Fruit fly (Drosophila melanogaster) whole organism, embryonic: ENCODE data around the gene Tsen34.

Source experiments
- Ada2b ChIP-seq: fragments of 200-800 bp; sonication (Bioruptor generic); IDR thresholded peaks from 2 replicates; pipeline ENCODE4 v1.3.6; 2022; ENCODE audit warnings: missing biosample characterization, missing genetic modification characterization
- Antp ChIP-seq: fragments of 200-800 bp; sonication (Bioruptor generic); optimal IDR thresholded peaks from 3 replicates; lab custom pipeline; 2016; ENCODE audit warnings: missing biosample characterization, missing genetic modification characterization
- Awh ChIP-seq: fragments of 200-800 bp; sonication (Bioruptor generic); IDR thresholded peaks from 2 replicates; pipeline ENCODE4, ENCODE4 v1.3.6; 2022; ENCODE audit warnings: missing biosample characterization, missing genetic modification characterization
- Bdp1 ChIP-seq: fragments of 200-800 bp; sonication (Bioruptor generic); optimal IDR thresholded peaks from 3 replicates; lab custom pipeline; 2016; ENCODE audit warnings: missing biosample characterization, missing genetic modification characterization
- CG10462 ChIP-seq: fragments of 200-800 bp; sonication (Bioruptor generic); optimal IDR thresholded peaks from 2 replicates; lab custom pipeline; 2016; ENCODE audit warnings: missing biosample characterization, missing genetic modification characterization
- CG11504 ChIP-seq: fragments of 200-800 bp; sonication (Bioruptor generic); optimal IDR thresholded peaks from 3 replicates; lab custom pipeline; 2019; ENCODE audit warnings: missing biosample characterization, mild to moderate bottlenecking, missing genetic modification characterization, moderate library complexity
- CG11723 ChIP-seq: fragments of 200-800 bp; sonication (Bioruptor generic); optimal IDR thresholded peaks from 2 replicates; lab custom pipeline; 2017; ENCODE audit warnings: missing biosample characterization, mild to moderate bottlenecking, missing genetic modification characterization
- CG12071 ChIP-seq: fragments of 200-800 bp; sonication (Bioruptor generic); optimal IDR thresholded peaks from 3 replicates; lab custom pipeline; 2018; ENCODE audit warnings: missing biosample characterization, mild to moderate bottlenecking, missing genetic modification characterization
- CG12104 ChIP-seq: fragments of 200-800 bp; sonication (Bioruptor generic); optimal IDR thresholded peaks from 3 replicates; lab custom pipeline; 2016; ENCODE audit warnings: missing biosample characterization, missing genetic modification characterization
- CG16815 ChIP-seq: fragments of 200-800 bp; sonication (Bioruptor generic); optimal IDR thresholded peaks from 3 replicates; lab custom pipeline; 2017; ENCODE audit warnings: missing biosample characterization, mild to moderate bottlenecking, missing genetic modification characterization
- CG1832 ChIP-seq: fragments of 200-800 bp; sonication (Bioruptor generic); optimal IDR thresholded peaks from 2 replicates; lab custom pipeline; 2017; ENCODE audit warnings: missing biosample characterization, mild to moderate bottlenecking, missing genetic modification characterization, inconsistent platforms
- CG2678 ChIP-seq: fragments of 200-800 bp; sonication (Bioruptor generic); optimal IDR thresholded peaks from 3 replicates; lab custom pipeline; 2019; ENCODE audit warnings: missing biosample characterization, mild to moderate bottlenecking, missing genetic modification characterization, moderate library complexity
- CG2889 ChIP-seq: fragments of 200-800 bp; sonication (Bioruptor generic); IDR thresholded peaks from 3 replicates; pipeline ENCODE4 v1.3.6; 2022; ENCODE audit warnings: missing biosample characterization, missing genetic modification characterization
- CG3065 ChIP-seq: fragments of 200-800 bp; sonication (Bioruptor generic); optimal IDR thresholded peaks from 2 replicates; lab custom pipeline; 2016; ENCODE audit warnings: missing biosample characterization, missing genetic modification characterization
- CG31224 ChIP-seq: fragments of 200-800 bp; sonication (Bioruptor generic); IDR thresholded peaks from 2 replicates; pipeline ENCODE4 v1.3.6; 2022; ENCODE audit warnings: missing biosample characterization, missing genetic modification characterization
- CG33213 ChIP-seq: fragments of 200-800 bp; sonication (Bioruptor generic); optimal IDR thresholded peaks from 3 replicates; lab custom pipeline; 2016; ENCODE audit warnings: missing biosample characterization, missing genetic modification characterization
- CG43689 ChIP-seq: fragments of 200-800 bp; sonication (Bioruptor generic); IDR thresholded peaks from 2 replicates; pipeline ENCODE4 v1.3.6; 2022; ENCODE audit warnings: missing biosample characterization, missing genetic modification characterization
- CG4730 ChIP-seq: fragments of 200-800 bp; sonication (Bioruptor generic); IDR thresholded peaks from 2 replicates; pipeline ENCODE4 v1.3.6; 2022; ENCODE audit warnings: missing biosample characterization, missing genetic modification characterization
- CG6175 ChIP-seq: fragments of 200-800 bp; sonication (Bioruptor generic); IDR thresholded peaks from 3 replicates; pipeline ENCODE4 v1.3.6; 2022; ENCODE audit warnings: missing biosample characterization, missing genetic modification characterization
- CG8290 ChIP-seq, 3 experiments: fragments of 200-800 bp; sonication (Bioruptor generic); optimal IDR thresholded peaks; 2 replicates each; lab custom pipeline; 2016 to 2019; ENCODE audit warnings: missing biosample characterization in 3 of 3, missing genetic modification characterization in 3 of 3, mild to moderate bottlenecking in 2 of 3, moderate library complexity in 1 of 3
- CG8944 ChIP-seq: fragments of 200-800 bp; sonication (Bioruptor generic); optimal IDR thresholded peaks from 3 replicates; lab custom pipeline; 2016; ENCODE audit warnings: missing biosample characterization, missing genetic modification characterization
- CG9797 ChIP-seq: fragments of 200-800 bp; sonication (Bioruptor generic); optimal IDR thresholded peaks from 3 replicates; lab custom pipeline; 2018; ENCODE audit warnings: missing biosample characterization, mild to moderate bottlenecking, missing genetic modification characterization
- CHES-1-like ChIP-seq: fragments of 200-800 bp; sonication (Bioruptor generic); optimal IDR thresholded peaks from 2 replicates; lab custom pipeline; 2016; ENCODE audit warnings: missing biosample characterization, missing genetic modification characterization
- Camta ChIP-seq: fragments of 200-800 bp; sonication (Bioruptor generic); optimal IDR thresholded peaks from 2 replicates; lab custom pipeline; 2016; ENCODE audit warnings: missing biosample characterization, missing genetic modification characterization
- Deaf1 ChIP-seq: fragments of 200-800 bp; optimal IDR thresholded peaks from 3 replicates; lab custom pipeline; 2019; ENCODE audit warnings: missing biosample characterization, mild to moderate bottlenecking, missing genetic modification characterization, moderate library complexity
- Dip2 ChIP-seq: fragments of 200-800 bp; sonication (Bioruptor generic); IDR thresholded peaks from 2 replicates; pipeline ENCODE4 v1.3.6; 2022; ENCODE audit warnings: missing biosample characterization, missing genetic modification characterization
- Hand ChIP-seq: fragments of 200-800 bp; sonication (Bioruptor generic); optimal IDR thresholded peaks from 2 replicates; lab custom pipeline; 2017; ENCODE audit warnings: mild to moderate bottlenecking, missing biosample characterization, missing genetic modification reagents, missing genetic modification characterization
- Hey ChIP-seq: fragments of 200-800 bp; sonication (Bioruptor generic); optimal IDR thresholded peaks from 3 replicates; lab custom pipeline; 2018; ENCODE audit warnings: missing biosample characterization, mild to moderate bottlenecking, missing genetic modification characterization
- Kr ChIP-seq: fragments of 200-800 bp; sonication (Bioruptor generic); optimal IDR thresholded peaks from 2 replicates; lab custom pipeline; 2017; ENCODE audit warnings: missing biosample characterization, mild to moderate bottlenecking, missing genetic modification characterization
- Lim3 ChIP-seq: fragments of 200-800 bp; sonication (Bioruptor generic); IDR thresholded peaks from 2 replicates; pipeline ENCODE4 v1.3.6; 2022; ENCODE audit warnings: missing biosample characterization, missing genetic modification characterization
- Meics ChIP-seq: fragments of 200-800 bp; sonication (Bioruptor generic); optimal IDR thresholded peaks from 2 replicates; lab custom pipeline; 2017; ENCODE audit warnings: missing biosample characterization, mild to moderate bottlenecking, missing genetic modification characterization
- Rfx ChIP-seq: fragments of 200-800 bp; sonication (Bioruptor generic); IDR thresholded peaks from 2 replicates; pipeline ENCODE4 v1.3.6; 2022; ENCODE audit warnings: missing biosample characterization, missing genetic modification characterization
- Xbp1 ChIP-seq: fragments of 200-800 bp; sonication (Bioruptor generic); optimal IDR thresholded peaks from 3 replicates; lab custom pipeline; 2016; ENCODE audit warnings: missing biosample characterization, mild to moderate bottlenecking, missing genetic modification characterization
- bab2 ChIP-seq: fragments of 200-800 bp; sonication (Bioruptor generic); optimal IDR thresholded peaks from 2 replicates; lab custom pipeline; 2016; ENCODE audit warnings: missing biosample characterization, missing genetic modification characterization
- ci ChIP-seq: fragments of 200-800 bp; sonication (Bioruptor generic); IDR thresholded peaks from 3 replicates; pipeline ENCODE4 v1.3.6; 2022; ENCODE audit warnings: missing biosample characterization, missing genetic modification characterization
- corto ChIP-seq: fragments of 200-800 bp; sonication (Bioruptor generic); optimal IDR thresholded peaks from 2 replicates; lab custom pipeline; 2016; ENCODE audit warnings: missing biosample characterization, mild to moderate bottlenecking, missing genetic modification characterization, moderate library complexity
- croc ChIP-seq: fragments of 200-800 bp; sonication (Bioruptor generic); conservative IDR thresholded peaks from 3 replicates; pipeline ENCODE4 v1.3.6; 2022; ENCODE audit warnings: missing biosample characterization, missing genetic modification characterization
- eyg ChIP-seq: fragments of 200-800 bp; sonication (Bioruptor generic); optimal IDR thresholded peaks from 3 replicates; lab custom pipeline; 2016; ENCODE audit warnings: missing biosample characterization, missing genetic modification characterization
- fru ChIP-seq: fragments of >200 bp; optimal IDR thresholded peaks from 2 replicates; lab custom pipeline; 2017
- fu2 ChIP-seq: fragments of 200-800 bp; sonication (Bioruptor generic); optimal IDR thresholded peaks from 2 replicates; lab custom pipeline; 2016; ENCODE audit warnings: missing biosample characterization, missing genetic modification characterization
- kah ChIP-seq: fragments of 200-800 bp; sonication (Bioruptor generic); optimal IDR thresholded peaks from 2 replicates; lab custom pipeline; 2018; ENCODE audit warnings: missing biosample characterization, mild to moderate bottlenecking, missing genetic modification characterization
- lilli ChIP-seq: fragments of 200-800 bp; sonication (Bioruptor generic); optimal IDR thresholded peaks from 3 replicates; lab custom pipeline; 2016; ENCODE audit warnings: missing biosample characterization, missing genetic modification characterization
- lola ChIP-seq, 3 experiments: fragments of >200 bp in 2 of 3; fragments of 200-800 bp in 1 of 3; sonication (Bioruptor generic) in 1 of 3; optimal IDR thresholded peaks; 2 replicates each; lab custom pipeline; 2017 to 2019; ENCODE audit warnings: missing biosample characterization in 3 of 3, missing genetic modification characterization in 3 of 3, mild to moderate bottlenecking in 1 of 3, moderate library complexity in 1 of 3
- mam ChIP-seq: fragments of 200-800 bp; sonication (Bioruptor generic); optimal IDR thresholded peaks from 3 replicates; lab custom pipeline; 2016; ENCODE audit warnings: missing biosample characterization, missing genetic modification characterization
- nerfin-1 ChIP-seq: fragments of 200-800 bp; sonication (Bioruptor generic); optimal IDR thresholded peaks from 3 replicates; lab custom pipeline; 2019; ENCODE audit warnings: missing biosample characterization, mild to moderate bottlenecking, missing genetic modification characterization, moderate library complexity
- nom ChIP-seq: fragments of 200-800 bp; sonication (Bioruptor generic); optimal IDR thresholded peaks from 2 replicates; lab custom pipeline; 2017; ENCODE audit warnings: missing biosample characterization, missing genetic modification characterization, mild to moderate bottlenecking, moderate library complexity, missing genetic modification reagents
- pita ChIP-seq: fragments of 200-800 bp; sonication (Bioruptor generic); optimal IDR thresholded peaks from 2 replicates; lab custom pipeline; 2017; ENCODE audit warnings: missing biosample characterization, mild to moderate bottlenecking, missing genetic modification characterization
- sd ChIP-seq: fragments of 200-800 bp; sonication (Bioruptor generic); optimal IDR thresholded peaks from 3 replicates; lab custom pipeline; 2018; ENCODE audit warnings: missing biosample characterization, mild to moderate bottlenecking, missing genetic modification characterization, moderate library complexity
- so ChIP-seq: fragments of 200-800 bp; sonication (Bioruptor generic); IDR thresholded peaks from 3 replicates; pipeline ENCODE4 v1.3.6; 2022; ENCODE audit warnings: missing biosample characterization, missing genetic modification characterization
- tx ChIP-seq: fragments of 200-800 bp; sonication (Bioruptor generic); optimal IDR thresholded peaks from 2 replicates; lab custom pipeline; 2016; ENCODE audit warnings: missing biosample characterization, missing genetic modification characterization

Tsen34 gene

dm6 chr3L:14801854-14802616 is 40.4 kb upstream of the Tsen34 start, which contains the start of gene NHP2 (continued):
- TF ChIP-seq CG33213 (peak; percentile 43), CG3065 (peak; percentile 19), fru (lab: Kevin White, UChicago) (no peak), tx (peak; percentile 16), Ada2b (peak; percentile 63), CG12071 (no peak), CG11504 (tag; lab: Kevin White, UChicago) (no peak), lilli (peak; percentile 78), so (GFP tag; lab: Robert Waterston, UW) (peak; percentile 80; the same call in 2 of the 3 replicates), kah (GFP tag; lab: Kevin White, UChicago) (peak; percentile 76), CHES-1-like (GFP tag; lab: Kevin White, UChicago) (peak; percentile 21), CG10462 (GFP tag; lab: Kevin White, UChicago) (peak; percentile 62), Camta (peak; percentile 8), Bdp1 (GFP tag; lab: Kevin White, UChicago) (peak; percentile 53), bab2 (peak; percentile 73), CG2889 (no peak; the same call in 2 of the 3 replicates), CG31224 (peak; percentile 81), CG4730 (GFP tag; lab: Robert Waterston, UW) (peak; percentile 49), nerfin-1 (tag; lab: Kevin White, UChicago) (peak; percentile 65), nom (GFP tag; lab: Kevin White, UChicago) (peak; percentile 58), Awh (GFP tag; lab: Robert Waterston, UW) (peak; percentile 76), pita (GFP tag; lab: Kevin White, UChicago) (peak; percentile 79), Antp (no peak), corto (GFP tag; lab: Kevin White, UChicago) (peak; percentile 25), Rfx (peak; percentile 90), eyg (GFP tag; lab: Kevin White, UChicago) (peak; percentile 45), Kr (no peak), CG16815 (GFP tag; lab: Kevin White, UChicago) (peak; percentile 41), Dip2 (GFP tag; lab: Robert Waterston, UW) (no peak), ci (GFP tag; lab: Robert Waterston, UW) (peak; percentile 93), mam (GFP tag; lab: Kevin White, UChicago) (peak; percentile 65), Meics (peak; percentile 89), Hand (peak; percentile 77), CG2678 (tag; lab: Kevin White, UChicago) (no peak), CG11723 (no peak), CG8290 (GFP tag; optimal IDR thresholded peaks at IDR 0.05; lab: Kevin White, UChicago) (peak; percentile 84), CG8290 (tag; optimal IDR thresholded peaks at IDR 0.05; lab: Kevin White, UChicago) (peak in 1 of 2 experiments; percentile 33), CG9797 (GFP tag; lab: Kevin White, UChicago) (peak; percentile 93), CG1832 (no peak), Lim3 (GFP tag; lab: Robert Waterston, UW) (peak; percentile 57; the same call in 1 of the 2 replicates), lola (GFP tag; optimal IDR thresholded peaks at IDR 0.05; lab: Kevin White, UChicago) (peak in 1 of 3 experiments; percentile 66), Xbp1 (GFP tag; lab: Kevin White, UChicago) (peak; percentile 87), CG6175 (GFP tag; lab: Robert Waterston, UW) (peak; percentile 66), CG8944 (GFP tag; lab: Kevin White, UChicago) (no peak), CG12104 (GFP tag; lab: Kevin White, UChicago) (peak; percentile 78), Hey (tag; lab: Kevin White, UChicago) (no peak), Deaf1 (tag; lab: Kevin White, UChicago) (no peak), fu2 (GFP tag; lab: Kevin White, UChicago) (peak; percentile 18), CG43689 (GFP tag; lab: Robert Waterston, UW) (peak; percentile 52; the same call in 1 of the 2 replicates), sd (no peak), croc (no peak)
